Worm (Caenorhabditis elegans) whole organism, midembryonic: Measurements from ENCODE around the gene C49G7.10.

ENCODE experiments used
- T22C8.4 ChIP-seq: fragments of 200-800 bp; sonication (Bioruptor generic); IDR thresholded peaks from 2 replicates; pipeline ENCODE4 v1.3.6; 2022; ENCODE audit warnings: missing genetic modification characterization, missing compliant biosample characterization
- cog-1 ChIP-seq: sonication (generic microtip); optimal IDR thresholded peaks from 2 replicates; lab custom pipeline; 2016; ENCODE audit warnings: missing genetic modification characterization, missing compliant biosample characterization
- med-1 ChIP-seq: sonication (generic microtip); optimal IDR thresholded peaks from 2 replicates; lab custom pipeline; 2017; ENCODE audit warnings: missing genetic modification characterization, mild to moderate bottlenecking, missing compliant biosample characterization, antibody characterized with exemption, missing genetic modification reagents; ENCODE audit not compliant: insufficient read depth
- ref-1 ChIP-seq: fragments of 200-800 bp; sonication (Bioruptor generic); conservative IDR thresholded peaks from 2 replicates; pipeline ENCODE4 v1.3.6; 2022; ENCODE audit warnings: missing genetic modification reagents, missing genetic modification characterization, missing compliant biosample characterization
- ztf-23 ChIP-seq: fragments of 200-800 bp; sonication (Bioruptor generic); IDR thresholded peaks from 2 replicates; pipeline ENCODE4 v1.3.6; 2022; ENCODE audit warnings: missing genetic modification reagents, missing genetic modification characterization, missing compliant biosample characterization

- TF ChIP-seq ref-1 (GFP tag; lab: Robert Waterston, UW) (no peak), cog-1 (no peak), T22C8.4 (no peak), ztf-23 (GFP tag; lab: Robert Waterston, UW) (no peak), med-1 (GFP tag; lab: Kevin White, UChicago) (no peak)
Observed at ce11 chrV:3994048-3994447, 47.8 kb downstream of the C49G7.10 start, which contains the start of gene K09D9.9.
